Worm (Caenorhabditis elegans) whole organism, mixed stage, embryonic: ENCODE measurements around the gene acy-2.

Source experiments
- blmp-1 ChIP-seq: fragments of 150-350 bp; optimal IDR thresholded peaks from 2 replicates; lab custom pipeline; 2014; ENCODE audit warnings: missing biosample characterization, missing genetic modification characterization
- ces-1 ChIP-seq: fragments of 150-350 bp; optimal IDR thresholded peaks from 2 replicates; lab custom pipeline; 2014; ENCODE audit warnings: missing biosample characterization, missing genetic modification reagents, missing genetic modification characterization
- elt-1 ChIP-seq: sonication (generic microtip); optimal IDR thresholded peaks from 2 replicates; lab custom pipeline; 2017; ENCODE audit warnings: missing genetic modification characterization, mild to moderate bottlenecking, missing compliant biosample characterization, antibody characterized with exemption, moderate library complexity, borderline replicate concordance; ENCODE audit not compliant: insufficient read depth
- lin-13 ChIP-seq: fragments of 150-350 bp; optimal IDR thresholded peaks from 2 replicates; lab custom pipeline; 2014; ENCODE audit warnings: missing biosample characterization, missing genetic modification characterization
- lin-32 ChIP-seq: fragments of 200-800 bp; sonication (Bioruptor generic); optimal IDR thresholded peaks from 2 replicates; lab custom pipeline; 2018; ENCODE audit warnings: mild to moderate bottlenecking, missing genetic modification characterization, missing compliant biosample characterization
- lsy-2 ChIP-seq: fragments of 150-350 bp; optimal IDR thresholded peaks from 2 replicates; lab custom pipeline; 2014; ENCODE audit warnings: missing biosample characterization, missing genetic modification characterization
- nhr-2 ChIP-seq: fragments of 150-350 bp; optimal IDR thresholded peaks from 2 replicates; lab custom pipeline; 2014; ENCODE audit warnings: missing biosample characterization, missing genetic modification characterization
- nhr-76 ChIP-seq: sonication (generic microtip); optimal IDR thresholded peaks from 2 replicates; lab custom pipeline; 2017; ENCODE audit warnings: missing biosample characterization, missing genetic modification characterization
- pha-4 ChIP-seq: fragments of 150-350 bp; optimal IDR thresholded peaks from 2 replicates; lab custom pipeline; 2018; ENCODE audit warnings: missing biosample characterization, missing genetic modification reagents, missing genetic modification characterization
- unc-120 ChIP-seq: sonication (generic microtip); optimal IDR thresholded peaks from 2 replicates; lab custom pipeline; 2017; ENCODE audit warnings: missing genetic modification characterization, missing compliant biosample characterization; ENCODE audit not compliant: poor library complexity, severe bottlenecking
- unc-39 ChIP-seq: fragments of 150-350 bp; optimal IDR thresholded peaks from 2 replicates; lab custom pipeline; 2014; ENCODE audit warnings: missing biosample characterization, missing genetic modification characterization
- unc-62 ChIP-seq: fragments of 150-350 bp; optimal IDR thresholded peaks from 2 replicates; lab custom pipeline; 2014; ENCODE audit warnings: missing biosample characterization, missing genetic modification reagents, missing genetic modification characterization

DNA sequence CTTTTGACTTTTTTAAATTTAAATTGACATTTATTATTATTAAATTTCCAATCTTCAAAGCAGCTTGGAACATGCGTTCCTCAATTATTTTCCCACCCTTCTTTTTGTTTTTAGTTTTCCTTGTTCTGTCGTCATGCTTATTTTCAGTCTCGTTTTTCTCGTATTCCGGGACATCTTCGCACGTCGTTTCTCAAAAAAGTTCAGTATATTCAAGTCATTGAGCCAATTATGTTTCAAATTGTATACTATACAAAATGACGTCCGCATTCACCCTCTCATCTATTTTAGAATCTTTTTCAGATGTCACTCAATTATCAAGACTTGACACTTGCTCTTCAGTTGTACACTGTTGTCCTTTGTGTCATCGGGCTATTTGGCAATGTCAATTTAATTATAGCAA is 48.5 kb upstream of the acy-2 start, which contains the start of gene srsx-17:
- TF ChIP-seq lin-13 (tag; lab: Kevin White, UChicago) (no peak), blmp-1 (tag; lab: Kevin White, UChicago) (no peak), nhr-2 (tag; lab: Kevin White, UChicago) (no peak), lsy-2 (no peak), lin-32 (GFP tag; lab: Kevin White, UChicago) (no peak), unc-62 (GFP tag; lab: Kevin White, UChicago) (no peak), nhr-76 (tag; lab: Kevin White, UChicago) (no peak), unc-120 (no peak), unc-39 (tag; lab: Kevin White, UChicago) (no peak), elt-1 (tag; lab: Kevin White, UChicago) (no peak), ces-1 (no peak), pha-4 (no peak)
